Worm (Caenorhabditis elegans) whole organism, L4/young adult: ENCODE data around the gene chtl-1.

Experiments used
- W03F9.2 ChIP-seq: fragments of 150-350 bp; optimal IDR thresholded peaks from 2 replicates; lab custom pipeline; 2014; ENCODE audit warnings: missing biosample characterization, missing genetic modification characterization
- dao-5 ChIP-seq: sonication (generic microtip); optimal IDR thresholded peaks from 2 replicates; lab custom pipeline; 2016; ENCODE audit warnings: missing genotype, missing genetic modification characterization, moderate library complexity, missing compliant biosample characterization
- him-1 ChIP-seq: sonication (generic microtip); optimal IDR thresholded peaks from 2 replicates; lab custom pipeline; 2016; ENCODE audit warnings: missing genotype, missing genetic modification reagents, missing genetic modification characterization, missing compliant biosample characterization

- TF ChIP-seq dao-5 (no peak), W03F9.2 (tag; lab: Kevin White, UChicago) (no peak), him-1 (no peak)
Observed at ce11 chrX:5339889-5340288, 24.2 kb downstream of the chtl-1 start, which contains the start of gene C26B9.2.
